Fruit fly (Drosophila melanogaster) whole organism, embryonic: ENCODE data around the gene JIL-1.

ENCODE experiments used
- Atf6 ChIP-seq: fragments of 200-800 bp; sonication (Bioruptor generic); IDR thresholded peaks from 2 replicates; pipeline ENCODE4 v1.3.6; 2022; ENCODE audit warnings: missing biosample characterization, missing genetic modification characterization
- B-H2 ChIP-seq: fragments of 200-800 bp; sonication (Bioruptor generic); optimal IDR thresholded peaks from 2 replicates; lab custom pipeline; 2018; ENCODE audit warnings: missing biosample characterization, mild to moderate bottlenecking, missing genetic modification characterization
- CG10209 ChIP-seq: fragments of 200-800 bp; sonication (Bioruptor generic); optimal IDR thresholded peaks from 3 replicates; lab custom pipeline; 2017; ENCODE audit warnings: missing biosample characterization, mild to moderate bottlenecking, missing genetic modification characterization, missing genetic modification reagents
- CG10431 ChIP-seq: fragments of 200-800 bp; sonication (Bioruptor generic); optimal IDR thresholded peaks from 3 replicates; lab custom pipeline; 2018; ENCODE audit warnings: missing biosample characterization, mild to moderate bottlenecking, missing genetic modification characterization
- CG12769 ChIP-seq: fragments of 200-800 bp; sonication (Bioruptor generic); optimal IDR thresholded peaks from 2 replicates; lab custom pipeline; 2019; ENCODE audit warnings: missing biosample characterization, mild to moderate bottlenecking, missing genetic modification characterization, moderate library complexity
- CG12942 ChIP-seq: fragments of 200-800 bp; sonication (Bioruptor generic); optimal IDR thresholded peaks from 3 replicates; lab custom pipeline; 2016; ENCODE audit warnings: missing biosample characterization, missing genetic modification characterization
- CG13296 ChIP-seq: fragments of 200-800 bp; sonication (Bioruptor generic); optimal IDR thresholded peaks from 3 replicates; lab custom pipeline; 2018; ENCODE audit warnings: missing biosample characterization, mild to moderate bottlenecking, missing genetic modification characterization
- CG13424 ChIP-seq: fragments of 200-800 bp; sonication (Bioruptor generic); optimal IDR thresholded peaks from 2 replicates; lab custom pipeline; 2019; ENCODE audit warnings: missing biosample characterization, mild to moderate bottlenecking, missing genetic modification characterization, moderate library complexity
- CG14441 ChIP-seq: fragments of 200-800 bp; sonication (Bioruptor generic); IDR thresholded peaks from 2 replicates; pipeline ENCODE4 v1.3.6; 2022; ENCODE audit warnings: missing biosample characterization, missing genetic modification characterization
- CG14860 ChIP-seq: fragments of 200-800 bp; sonication (Bioruptor generic); IDR thresholded peaks from 3 replicates; pipeline ENCODE4 v1.3.6; 2022; ENCODE audit warnings: missing biosample characterization, missing genetic modification characterization; ENCODE audit not compliant: partially characterized antibody
- CG15073 ChIP-seq: fragments of 200-800 bp; sonication (Bioruptor generic); optimal IDR thresholded peaks from 2 replicates; lab custom pipeline; 2016; ENCODE audit warnings: missing biosample characterization, missing genetic modification characterization
- CG17328 ChIP-seq: fragments of 200-800 bp; sonication (Bioruptor generic); IDR thresholded peaks from 2 replicates; pipeline ENCODE4 v1.3.6; 2022; ENCODE audit warnings: missing biosample characterization, missing genetic modification characterization
- CG17359 ChIP-seq: fragments of 200-800 bp; sonication (Bioruptor generic); optimal IDR thresholded peaks from 3 replicates; lab custom pipeline; 2018; ENCODE audit warnings: missing biosample characterization, mild to moderate bottlenecking, missing genetic modification characterization, moderate library complexity
- CG2129 ChIP-seq: fragments of 200-800 bp; sonication (Bioruptor generic); IDR thresholded peaks from 2 replicates; pipeline ENCODE4 v1.3.6; 2022; ENCODE audit warnings: missing biosample characterization, missing genetic modification characterization; ENCODE audit not compliant: partially characterized antibody
- CG32532 ChIP-seq: fragments of 200-800 bp; sonication (Bioruptor generic); IDR thresholded peaks from 2 replicates; pipeline ENCODE4 v1.3.6; 2022; ENCODE audit warnings: missing biosample characterization, missing genetic modification characterization
- CG3995 ChIP-seq: fragments of 200-800 bp; sonication (Bioruptor generic); optimal IDR thresholded peaks from 3 replicates; lab custom pipeline; 2016; ENCODE audit warnings: missing biosample characterization, missing genetic modification characterization
- CG4617 ChIP-seq: fragments of 200-800 bp; sonication (Bioruptor generic); optimal IDR thresholded peaks from 3 replicates; lab custom pipeline; 2016; ENCODE audit warnings: missing biosample characterization, missing genetic modification characterization, borderline replicate concordance
- CG6683 ChIP-seq: fragments of 200-800 bp; sonication (Bioruptor generic); optimal IDR thresholded peaks from 2 replicates; lab custom pipeline; 2017; ENCODE audit warnings: missing biosample characterization, mild to moderate bottlenecking, missing genetic modification characterization, missing genetic modification reagents
- CG7786 ChIP-seq: fragments of 200-800 bp; sonication (Bioruptor generic); optimal IDR thresholded peaks from 2 replicates; lab custom pipeline; 2016; ENCODE audit warnings: missing biosample characterization, missing genetic modification characterization
- CG8290 ChIP-seq, 3 experiments: fragments of 200-800 bp; sonication (Bioruptor generic); optimal IDR thresholded peaks; 2 replicates each; lab custom pipeline; 2016 to 2019; ENCODE audit warnings: missing biosample characterization in 3 of 3, missing genetic modification characterization in 3 of 3, mild to moderate bottlenecking in 2 of 3, moderate library complexity in 1 of 3
- CG9437 ChIP-seq: fragments of 200-800 bp; sonication (Bioruptor generic); optimal IDR thresholded peaks from 2 replicates; lab custom pipeline; 2018; ENCODE audit warnings: missing biosample characterization, mild to moderate bottlenecking, missing genetic modification characterization
- Med ChIP-seq: fragments of 200-800 bp; sonication (Bioruptor generic); peaks from one replicate; lab custom pipeline; 2016; ENCODE audit warnings: missing biosample characterization, missing genetic modification characterization, mild to moderate bottlenecking, inconsistent platforms, moderate library complexity
- Nf-YC ChIP-seq: fragments of 200-800 bp; optimal IDR thresholded peaks from 3 replicates; lab custom pipeline; 2019; ENCODE audit warnings: missing biosample characterization, mild to moderate bottlenecking, missing genetic modification characterization, moderate library complexity
- Oaz ChIP-seq: fragments of 200-800 bp; sonication (Bioruptor generic); IDR thresholded peaks from 2 replicates; pipeline ENCODE4 v1.3.6; 2022; ENCODE audit warnings: missing biosample characterization, missing genetic modification characterization
- Rfx ChIP-seq: fragments of 200-800 bp; sonication (Bioruptor generic); IDR thresholded peaks from 2 replicates; pipeline ENCODE4 v1.3.6; 2022; ENCODE audit warnings: missing biosample characterization, missing genetic modification characterization
- Xrp1 ChIP-seq: fragments of 200-800 bp; sonication (Bioruptor generic); IDR thresholded peaks from 2 replicates; pipeline ENCODE4 v1.3.6; 2022; ENCODE audit warnings: missing biosample characterization, missing genetic modification characterization
- amos ChIP-seq: fragments of 200-800 bp; sonication (Bioruptor generic); IDR thresholded peaks from 2 replicates; pipeline ENCODE4 v1.3.6; 2022; ENCODE audit warnings: missing biosample characterization, missing genetic modification characterization; ENCODE audit not compliant: partially characterized antibody
- ara ChIP-seq: fragments of 200-800 bp; sonication (Bioruptor generic); IDR thresholded peaks from 2 replicates; pipeline ENCODE4 v1.3.6; 2022; ENCODE audit warnings: missing biosample characterization, missing genetic modification characterization
- chif ChIP-seq, 2 experiments: fragments of 200-800 bp; sonication (Bioruptor generic); optimal IDR thresholded peaks; 3 replicates each; lab custom pipeline; 2016; ENCODE audit warnings: missing biosample characterization in 2 of 2, missing genetic modification characterization in 2 of 2
- chm ChIP-seq: fragments of 200-800 bp; sonication (Bioruptor generic); IDR thresholded peaks from 2 replicates; pipeline ENCODE4 v1.3.6; 2022; ENCODE audit warnings: missing biosample characterization, missing genetic modification characterization
- chn ChIP-seq: fragments of 200-800 bp; sonication (Bioruptor generic); optimal IDR thresholded peaks from 2 replicates; lab custom pipeline; 2016; ENCODE audit warnings: missing biosample characterization, missing genetic modification characterization
- disco-r ChIP-seq: fragments of 200-800 bp; sonication (Bioruptor generic); optimal IDR thresholded peaks from 2 replicates; lab custom pipeline; 2016; ENCODE audit warnings: missing biosample characterization, missing genetic modification characterization
- dmrt99B ChIP-seq: fragments of 200-800 bp; sonication (Bioruptor generic); optimal IDR thresholded peaks from 2 replicates; lab custom pipeline; 2018; ENCODE audit warnings: missing biosample characterization, mild to moderate bottlenecking, missing genetic modification characterization, moderate library complexity
- fd3F ChIP-seq: fragments of 200-800 bp; sonication (Bioruptor generic); optimal IDR thresholded peaks from 2 replicates; lab custom pipeline; 2018; ENCODE audit warnings: missing biosample characterization, mild to moderate bottlenecking, missing genetic modification characterization, moderate library complexity
- ham ChIP-seq: fragments of 200-800 bp; sonication (Bioruptor generic); IDR thresholded peaks from 2 replicates; pipeline ENCODE4 v1.3.6; 2022; ENCODE audit warnings: missing biosample characterization, missing genetic modification characterization
- hbn ChIP-seq: fragments of 200-800 bp; sonication (Bioruptor generic); IDR thresholded peaks from 2 replicates; pipeline ENCODE4 v1.3.6; 2022; ENCODE audit warnings: missing biosample characterization, missing genetic modification characterization; ENCODE audit not compliant: partially characterized antibody
- hkb ChIP-seq, 2 experiments: fragments of 200-800 bp in 1 of 2; fragments of >200 bp in 1 of 2; sonication (Bioruptor generic) in 1 of 2; IDR thresholded peaks in 1 of 2; optimal IDR thresholded peaks in 1 of 2; 2 replicates each; pipeline versions ENCODE4 v1.3.6 to Lab custom; 2017 to 2022; ENCODE audit warnings: missing biosample characterization in 1 of 2, missing genetic modification characterization in 1 of 2
- kni ChIP-seq: fragments of 200-800 bp; sonication (Bioruptor generic); optimal IDR thresholded peaks from 3 replicates; lab custom pipeline; 2017; ENCODE audit warnings: mild to moderate bottlenecking, missing biosample characterization, missing genetic modification reagents, missing genetic modification characterization
- maf-S ChIP-seq: fragments of 200-800 bp; sonication (Bioruptor generic); optimal IDR thresholded peaks from 2 replicates; lab custom pipeline; 2016; ENCODE audit warnings: missing biosample characterization, missing genetic modification characterization
- pan ChIP-seq, 4 experiments: fragments of >200 bp in 3 of 4; fragments of 200-800 bp in 1 of 4; sonication (Bioruptor generic) in 1 of 4; optimal IDR thresholded peaks in 3 of 4; IDR thresholded peaks in 1 of 4; 2 replicates each; pipeline versions ENCODE4 v1.3.6 to Lab custom; 2017 to 2022; ENCODE audit warnings: missing biosample characterization in 2 of 4, missing genetic modification characterization in 2 of 4, mixed read lengths in 1 of 4
- pzg ChIP-seq: fragments of 200-800 bp; sonication (Bioruptor generic); optimal IDR thresholded peaks from 3 replicates; lab custom pipeline; 2018; ENCODE audit warnings: missing biosample characterization, mild to moderate bottlenecking, missing genetic modification characterization, moderate library complexity
- ranshi ChIP-seq: fragments of 200-800 bp; sonication (Bioruptor generic); IDR thresholded peaks from 2 replicates; pipeline ENCODE4 v1.3.6; 2022; ENCODE audit warnings: missing biosample characterization, missing genetic modification characterization
- rib ChIP-seq: fragments of 200-800 bp; sonication (Bioruptor generic); IDR thresholded peaks from 2 replicates; pipeline ENCODE4 v1.3.6; 2022; ENCODE audit warnings: missing biosample characterization, missing genetic modification characterization
- slbo ChIP-seq: fragments of 200-800 bp; sonication (Bioruptor generic); IDR thresholded peaks from 2 replicates; pipeline ENCODE4 v1.3.6; 2022; ENCODE audit warnings: missing biosample characterization, missing genetic modification characterization
- trem ChIP-seq: fragments of 200-800 bp; optimal IDR thresholded peaks from 3 replicates; lab custom pipeline; 2019; ENCODE audit warnings: missing biosample characterization, mild to moderate bottlenecking, missing genetic modification characterization, moderate library complexity
- twi ChIP-seq: fragments of 200-800 bp; optimal IDR thresholded peaks from 2 replicates; lab custom pipeline; 2019; ENCODE audit warnings: missing biosample characterization, mild to moderate bottlenecking, missing genetic modification characterization, moderate library complexity
- tx ChIP-seq: fragments of 200-800 bp; sonication (Bioruptor generic); optimal IDR thresholded peaks from 2 replicates; lab custom pipeline; 2016; ENCODE audit warnings: missing biosample characterization, missing genetic modification characterization

JIL-1 gene

dm6 chr3L:11070372-11070854 lies 22.6 kb downstream of the JIL-1 start, which contains the start of gene Mocs1 (continued):
- no peak for TF ChIP-seq chif (GFP tag; optimal IDR thresholded peaks at IDR 0.05; lab: Kevin White, UChicago)
- TF ChIP-seq rib (GFP tag; lab: Robert Waterston, UW): peak; percentile 60; the same call in 1 of the 2 replicates
- TF ChIP-seq CG17328 (GFP tag; lab: Robert Waterston, UW): peak; percentile 30; the same call in 1 of the 2 replicates
- TF ChIP-seq hbn (GFP tag; lab: Robert Waterston, UW): 0 out of 2 replicates have a peak, but pooled peaks have one; percentile 34
- peak; percentile 38 for TF ChIP-seq CG12769
- no peak for TF ChIP-seq disco-r (GFP tag; lab: Kevin White, UChicago)
- peak; percentile 2 for TF ChIP-seq CG6683 (GFP tag; lab: Kevin White, UChicago)
- TF ChIP-seq amos: peak; percentile 37; the same call in 1 of the 2 replicates
- TF ChIP-seq CG32532 (GFP tag; lab: Robert Waterston, UW): peak; percentile 53
- no peak for TF ChIP-seq CG8290 (GFP tag; optimal IDR thresholded peaks at IDR 0.05; lab: Kevin White, UChicago)
- peak in 1 of 2 experiments; percentile 45 for TF ChIP-seq CG8290 (tag; optimal IDR thresholded peaks at IDR 0.05; lab: Kevin White, UChicago)
- no peak for TF ChIP-seq fd3F (GFP tag; lab: Kevin White, UChicago)
- TF ChIP-seq CG9437 (GFP tag; lab: Kevin White, UChicago): peak; percentile 1
- TF ChIP-seq slbo (GFP tag; lab: Robert Waterston, UW): 0 out of 2 replicates have a peak, but pooled peaks have one; percentile 24
- TF ChIP-seq Xrp1: peak; percentile 28; the same call in 1 of the 2 replicates
- peak; percentile 2 for TF ChIP-seq CG17359 (tag; lab: Kevin White, UChicago)
- TF ChIP-seq CG14860 (GFP tag; lab: Robert Waterston, UW): no peak
- TF ChIP-seq ara: no peak
- TF ChIP-seq B-H2: peak; percentile 36
- no peak for TF ChIP-seq trem
- peak; percentile 41 for TF ChIP-seq pzg (GFP tag; lab: Kevin White, UChicago)
- TF ChIP-seq Rfx (GFP tag; lab: Robert Waterston, UW): peak; percentile 62
- TF ChIP-seq ranshi (GFP tag; lab: Robert Waterston, UW): peak; percentile 19; the same call in 1 of the 2 replicates
- TF ChIP-seq Nf-YC: peak; percentile 38
- TF ChIP-seq hkb (optimal IDR thresholded peaks at IDR 0.05; lab: Kevin White, UChicago): no peak
- TF ChIP-seq hkb (GFP tag; IDR thresholded peaks at IDR 0.05; lab: Robert Waterston, UW): peak; percentile 17; the same call in 1 of the 2 replicates
- TF ChIP-seq CG14441 (GFP tag; lab: Robert Waterston, UW): no peak
- peak; percentile 28; the same call in 1 of the 2 replicates for TF ChIP-seq chm (GFP tag; lab: Robert Waterston, UW)
- no peak for TF ChIP-seq pan (optimal IDR thresholded peaks at IDR 0.05; lab: Kevin White, UChicago)
- peak in 1 of 2 experiments; percentile 14 for TF ChIP-seq pan (GFP tag; optimal IDR thresholded peaks at IDR 0.05 in 1 of 2, IDR thresholded peaks at IDR 0.05 in 1 of 2)

dm6 chr3L:11069764-11070163 lies 23.2 kb downstream of the JIL-1 start, which contains the start of gene CG6310:
TSS of gene CG6310 (minus strand) at chr3L:11069864.
- TF ChIP-seq CG15073: peak; percentile 75
- TF ChIP-seq chn (GFP tag; lab: Kevin White, UChicago): no peak
- 0 out of 2 replicates have a peak, but pooled peaks have one; percentile 20 for TF ChIP-seq Atf6
- TF ChIP-seq Med: peak; percentile 45

- TF ChIP-seq CG10209 (GFP tag; lab: Kevin White, UChicago) (no peak), maf-S (GFP tag; lab: Kevin White, UChicago) (no peak), tx (GFP tag; lab: Kevin White, UChicago) (no peak), kni (no peak), dmrt99B (no peak), CG12942 (GFP tag; lab: Kevin White, UChicago) (no peak), CG10431 (GFP tag; lab: Kevin White, UChicago) (no peak), CG3995 (GFP tag; lab: Kevin White, UChicago) (no peak), CG4617 (GFP tag; lab: Kevin White, UChicago) (no peak), Med (peak; percentile 64), ham (no peak), CG13296 (GFP tag; lab: Kevin White, UChicago) (peak; percentile 48), twi (tag; lab: Kevin White, UChicago) (no peak), slbo (GFP tag; lab: Robert Waterston, UW) (no peak), Oaz (no peak), CG2129 (GFP tag; lab: Robert Waterston, UW) (no peak), CG13424 (no peak), CG7786 (GFP tag; lab: Kevin White, UChicago) (no peak)
Observed at dm6 chr3L:11065850-11066249, 27.1 kb downstream of the JIL-1 start.
